Worm (Caenorhabditis elegans) whole organism, early embryonic: Measurements from ENCODE around the gene try-1.

Experiments
- B0310.2 ChIP-seq: sonication (generic microtip); optimal IDR thresholded peaks from 2 replicates; lab custom pipeline; 2016; ENCODE audit warnings: mild to moderate bottlenecking, missing genetic modification characterization, missing compliant biosample characterization
- F13C5.2 ChIP-seq: sonication (generic microtip); optimal IDR thresholded peaks from 2 replicates; lab custom pipeline; 2017; ENCODE audit warnings: mild to moderate bottlenecking, missing genetic modification characterization, inconsistent platforms, missing compliant biosample characterization
- aly-1 ChIP-seq: sonication (generic microtip); optimal IDR thresholded peaks from 2 replicates; lab custom pipeline; 2016; ENCODE audit warnings: missing genetic modification characterization, missing compliant biosample characterization
- ama-1 ChIP-seq: fragments of 150-350 bp; optimal IDR thresholded peaks from 2 replicates; lab custom pipeline; 2014
- ceh-13 ChIP-seq: fragments of 200-800 bp; sonication (Bioruptor generic); optimal IDR thresholded peaks from 2 replicates; lab custom pipeline; 2018; ENCODE audit warnings: mild to moderate bottlenecking, missing genetic modification characterization, missing compliant biosample characterization
- ceh-36 ChIP-seq: sonication (generic microtip); optimal IDR thresholded peaks from 2 replicates; lab custom pipeline; 2016; ENCODE audit warnings: missing genetic modification characterization, inconsistent platforms, missing compliant biosample characterization
- ets-7 ChIP-seq: sonication (generic microtip); optimal IDR thresholded peaks from 2 replicates; lab custom pipeline; 2016; ENCODE audit warnings: missing genotype, missing genetic modification characterization, missing compliant biosample characterization
- flt-1 ChIP-seq: fragments of 200-800 bp; sonication (Bioruptor generic); IDR thresholded peaks from 2 replicates; pipeline ENCODE4 v1.3.6; 2022; ENCODE audit warnings: missing genetic modification characterization, missing compliant biosample characterization
- hmbx-1 ChIP-seq: sonication (generic microtip); optimal IDR thresholded peaks from 2 replicates; lab custom pipeline; 2016; ENCODE audit warnings: mild to moderate bottlenecking, missing genetic modification characterization, missing compliant biosample characterization
- hmg-4 ChIP-seq: fragments of 200-800 bp; sonication (Bioruptor generic); optimal IDR thresholded peaks from 2 replicates; lab custom pipeline; 2018; ENCODE audit warnings: mild to moderate bottlenecking, missing genetic modification characterization, missing compliant biosample characterization
- hnd-1 ChIP-seq: sonication (generic microtip); optimal IDR thresholded peaks from 2 replicates; lab custom pipeline; 2016; ENCODE audit warnings: missing genetic modification characterization, missing compliant biosample characterization
- pes-1 ChIP-seq: fragments of 200-800 bp; sonication (Bioruptor generic); IDR thresholded peaks from 2 replicates; pipeline ENCODE4 v1.3.6; 2022; ENCODE audit warnings: missing genetic modification reagents, missing genetic modification characterization, missing compliant biosample characterization
- scrt-1 ChIP-seq: fragments of 200-800 bp; sonication (Bioruptor generic); IDR thresholded peaks from 2 replicates; pipeline ENCODE4 v1.3.6; 2022; ENCODE audit warnings: missing genetic modification characterization, missing compliant biosample characterization
- sea-1 ChIP-seq: fragments of 200-800 bp; sonication (Bioruptor generic); conservative IDR thresholded peaks from 2 replicates; pipeline ENCODE4 v1.3.6; 2022; ENCODE audit warnings: missing genetic modification characterization, missing compliant biosample characterization
- tbx-11 ChIP-seq: fragments of 200-800 bp; sonication (Bioruptor generic); IDR thresholded peaks from 2 replicates; pipeline ENCODE4 v1.3.6; 2022; ENCODE audit warnings: missing genetic modification characterization, missing compliant biosample characterization
- tbx-37 ChIP-seq: fragments of 200-800 bp; sonication (Bioruptor generic); conservative IDR thresholded peaks from 2 replicates; pipeline ENCODE4 v1.3.6; 2022; ENCODE audit warnings: missing genetic modification reagents, missing genetic modification characterization, missing compliant biosample characterization
- tra-4 ChIP-seq: sonication (generic microtip); optimal IDR thresholded peaks from 2 replicates; lab custom pipeline; 2017; ENCODE audit warnings: missing genetic modification characterization, missing compliant biosample characterization

Gene try-1

DNA sequence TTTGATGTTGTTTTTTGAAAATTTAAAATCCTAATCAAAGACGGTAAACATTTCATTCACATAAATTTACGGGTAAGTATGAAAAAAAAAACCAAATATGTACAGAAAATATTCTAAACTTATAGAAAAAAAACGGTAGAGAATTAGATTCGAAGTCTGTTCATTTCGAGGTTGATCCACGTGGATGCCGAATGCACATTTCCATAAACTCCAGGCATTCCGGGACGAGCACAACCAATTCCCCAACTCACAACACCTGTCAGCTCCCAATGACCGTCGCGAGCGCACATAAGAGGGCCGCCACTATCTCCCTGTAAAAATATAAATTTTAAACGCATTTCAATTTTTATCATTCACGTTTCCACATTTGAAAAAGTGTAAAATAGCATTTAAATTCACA lies 1.2 kb downstream of the try-1 start:
- TF ChIP-seq sea-1 (GFP tag; lab: Robert Waterston, UW): no peak
- no peak for TF ChIP-seq hmbx-1 (tag; lab: Kevin White, UChicago)
- TF ChIP-seq ceh-36 (tag; lab: Kevin White, UChicago): no peak
- no peak for TF ChIP-seq tbx-37 (GFP tag; lab: Robert Waterston, UW)
- no peak for TF ChIP-seq B0310.2 (tag; lab: Kevin White, UChicago)
- TF ChIP-seq pes-1 (GFP tag; lab: Robert Waterston, UW): no peak
- TF ChIP-seq aly-1: no peak
- no peak for TF ChIP-seq hmg-4 (GFP tag; lab: Kevin White, UChicago)
- TF ChIP-seq ama-1 (lab: Kevin White, UChicago): no peak
- TF ChIP-seq tbx-11 (GFP tag; lab: Robert Waterston, UW): no peak
- TF ChIP-seq scrt-1 (GFP tag; lab: Robert Waterston, UW): no peak
- TF ChIP-seq flt-1 (GFP tag; lab: Robert Waterston, UW): no peak
- no peak for TF ChIP-seq hnd-1 (tag; lab: Kevin White, UChicago)

DNA sequence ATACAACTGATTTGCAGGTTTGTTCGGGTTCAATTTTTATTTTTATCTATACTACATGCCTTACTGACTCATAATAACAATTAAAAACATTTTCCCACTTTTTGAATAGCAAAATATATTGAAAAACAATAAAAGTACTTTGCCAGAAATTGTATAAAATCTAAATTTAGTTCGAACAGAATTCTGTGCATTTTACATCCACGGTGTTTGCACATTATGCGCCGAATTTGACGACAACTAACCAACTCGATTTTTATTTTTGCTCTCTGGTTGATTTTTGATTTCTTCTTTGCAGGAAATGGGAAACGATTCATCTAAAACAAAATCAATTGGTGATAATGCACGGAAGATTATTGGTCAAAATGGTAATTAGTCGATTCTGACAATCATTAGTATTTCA lies 2.6 kb downstream of the try-1 start:
- no peak for TF ChIP-seq B0310.2 (tag; lab: Kevin White, UChicago)
- TF ChIP-seq ceh-13 (GFP tag; lab: Kevin White, UChicago): no peak
- TF ChIP-seq hnd-1 (tag; lab: Kevin White, UChicago): no peak
- TF ChIP-seq flt-1 (GFP tag; lab: Robert Waterston, UW): no peak
- no peak for TF ChIP-seq tbx-37 (GFP tag; lab: Robert Waterston, UW)
- no peak for TF ChIP-seq tra-4
- no peak for TF ChIP-seq pes-1 (GFP tag; lab: Robert Waterston, UW)
- no peak for TF ChIP-seq hmbx-1 (tag; lab: Kevin White, UChicago)
- no peak for TF ChIP-seq scrt-1 (GFP tag; lab: Robert Waterston, UW)
- TF ChIP-seq sea-1 (GFP tag; lab: Robert Waterston, UW): no peak
- no peak for TF ChIP-seq ceh-36 (tag; lab: Kevin White, UChicago)
- no peak for TF ChIP-seq ets-7 (tag; lab: Kevin White, UChicago)
- TF ChIP-seq tbx-11 (GFP tag; lab: Robert Waterston, UW): no peak
- TF ChIP-seq ama-1 (lab: Kevin White, UChicago): no peak

DNA sequence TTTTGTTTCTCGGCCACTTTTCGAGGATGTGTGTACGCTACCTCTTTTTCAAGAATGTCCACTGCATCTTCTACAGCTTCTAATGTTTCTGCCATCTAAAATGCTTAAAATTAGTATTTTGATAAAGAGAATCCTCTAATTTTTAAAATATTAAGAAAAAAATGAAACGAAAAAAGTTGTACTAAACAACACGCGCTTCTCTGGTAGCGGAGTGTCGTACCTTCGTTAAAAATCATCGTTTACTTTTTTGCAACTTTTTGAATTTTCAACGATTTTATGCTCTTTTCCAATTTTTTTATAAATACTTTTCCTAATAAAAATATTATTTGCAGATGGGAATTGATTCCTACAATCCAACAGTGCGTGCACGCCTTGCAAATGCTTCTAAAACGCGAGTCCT lies 3.6 kb downstream of the try-1 start, which contains the start of the genes gldi-11 and ZK546.2:
TSS of gene gldi-11 (minus strand) at position 95 of the 400 bp plus-strand sequence.
TSS of gene ZK546.2 (plus strand) at position 333 of the 400 bp plus-strand sequence.
- TF ChIP-seq tbx-11 (GFP tag; lab: Robert Waterston, UW): no peak

DNA sequence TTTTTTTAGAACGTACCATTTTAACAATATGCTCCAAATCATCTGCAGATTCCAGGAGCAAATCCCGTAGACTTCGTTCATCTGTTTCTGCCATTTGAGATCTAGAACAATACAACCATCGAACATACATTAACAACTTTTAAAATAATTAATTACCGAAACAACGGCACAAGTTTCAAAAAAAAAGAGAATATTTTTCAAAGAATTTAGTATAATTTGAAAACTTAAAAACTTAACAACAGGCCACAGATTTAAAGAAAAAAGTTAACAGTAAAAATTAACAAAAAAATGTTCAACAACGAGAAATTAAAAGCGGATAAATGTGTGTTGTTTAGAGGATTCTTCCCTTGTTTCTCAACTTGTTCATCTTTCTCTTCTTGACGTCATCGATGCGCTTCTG lies 5.5 kb downstream of the try-1 start, which contains the start of gene mdt-4:
TSS of gene mdt-4 (minus strand) at position 101 of the 400 bp plus-strand sequence.
- TF ChIP-seq ceh-13 (GFP tag; lab: Kevin White, UChicago) (no peak), scrt-1 (GFP tag; lab: Robert Waterston, UW) (no peak), F13C5.2 (no peak), ama-1 (lab: Kevin White, UChicago) (no peak), aly-1 (no peak), B0310.2 (tag; lab: Kevin White, UChicago) (no peak)

DNA sequence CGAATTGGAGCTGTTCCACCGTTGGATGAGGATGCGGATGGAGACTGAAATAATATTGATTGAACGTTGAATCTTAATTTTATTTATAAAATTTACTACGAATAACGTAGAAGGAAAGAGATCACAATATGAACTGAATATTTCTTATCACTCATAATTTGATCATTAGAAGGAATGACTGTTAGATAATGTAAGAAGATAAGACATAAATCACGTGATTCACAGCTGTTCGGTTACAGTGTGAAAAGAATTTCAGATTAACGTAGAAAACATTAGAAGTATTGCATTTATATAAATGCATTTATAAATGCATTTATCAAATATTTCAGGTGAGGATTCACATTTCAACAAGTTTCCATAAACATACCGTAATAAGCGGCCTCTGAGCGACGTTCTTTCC lies 6.5 kb downstream of the try-1 start:
- no peak for TF ChIP-seq aly-1
- no peak for TF ChIP-seq tbx-11 (GFP tag; lab: Robert Waterston, UW)
- no peak for TF ChIP-seq hmbx-1 (tag; lab: Kevin White, UChicago)
- TF ChIP-seq ets-7 (tag; lab: Kevin White, UChicago): no peak
- TF ChIP-seq ceh-36 (tag; lab: Kevin White, UChicago): no peak
- no peak for TF ChIP-seq B0310.2 (tag; lab: Kevin White, UChicago)
- TF ChIP-seq tra-4: no peak
- TF ChIP-seq ama-1 (lab: Kevin White, UChicago): no peak
- no peak for TF ChIP-seq scrt-1 (GFP tag; lab: Robert Waterston, UW)
- no peak for TF ChIP-seq F13C5.2
- TF ChIP-seq sea-1 (GFP tag; lab: Robert Waterston, UW): no peak
- no peak for TF ChIP-seq ceh-13 (GFP tag; lab: Kevin White, UChicago)
- no peak for TF ChIP-seq flt-1 (GFP tag; lab: Robert Waterston, UW)
- no peak for TF ChIP-seq hnd-1 (tag; lab: Kevin White, UChicago)
- TF ChIP-seq pes-1 (GFP tag; lab: Robert Waterston, UW): no peak
- TF ChIP-seq tbx-37 (GFP tag; lab: Robert Waterston, UW): no peak
- TF ChIP-seq hmg-4 (GFP tag; lab: Kevin White, UChicago): no peak

DNA sequence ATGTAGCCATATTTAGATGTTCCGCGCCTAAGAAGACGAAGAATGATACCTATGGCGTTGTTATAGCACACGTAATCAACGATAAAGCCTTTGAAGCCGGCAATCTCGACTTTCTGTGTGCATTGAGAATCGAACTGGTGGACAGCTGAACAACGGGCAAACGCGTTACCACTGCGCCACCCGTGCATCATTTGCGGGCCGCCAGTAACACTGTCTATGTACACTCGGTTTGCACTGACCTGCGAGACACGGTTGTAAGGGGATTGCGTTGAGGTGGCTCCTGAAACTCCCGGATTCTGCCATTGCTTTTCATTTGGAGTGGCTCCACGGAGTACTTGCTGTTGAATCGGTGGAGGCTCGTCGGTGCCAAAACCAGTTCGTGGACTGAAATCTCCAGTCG lies 6.9 kb downstream of the try-1 start:
- peak; percentile 79 for TF ChIP-seq ceh-13 (GFP tag; lab: Kevin White, UChicago)
- peak; percentile 89 for TF ChIP-seq ceh-36 (tag; lab: Kevin White, UChicago)
- peak; percentile 95 for TF ChIP-seq hmg-4 (GFP tag; lab: Kevin White, UChicago)
- TF ChIP-seq tbx-37 (GFP tag; lab: Robert Waterston, UW): peak; percentile 71
- peak; percentile 79 for TF ChIP-seq flt-1 (GFP tag; lab: Robert Waterston, UW)
- peak; percentile 74; the same call in 1 of the 2 replicates for TF ChIP-seq tbx-11 (GFP tag; lab: Robert Waterston, UW)
- TF ChIP-seq hnd-1 (tag; lab: Kevin White, UChicago): peak; percentile 47
- peak; percentile 83 for TF ChIP-seq B0310.2 (tag; lab: Kevin White, UChicago)
- TF ChIP-seq sea-1 (GFP tag; lab: Robert Waterston, UW): peak; percentile 79
- TF ChIP-seq hmbx-1 (tag; lab: Kevin White, UChicago): peak; percentile 58
- TF ChIP-seq aly-1: peak; percentile 87
- TF ChIP-seq ama-1 (lab: Kevin White, UChicago): peak; percentile 22
- peak; percentile 29 for TF ChIP-seq ets-7 (tag; lab: Kevin White, UChicago)
- TF ChIP-seq tra-4: no peak
- TF ChIP-seq F13C5.2: peak; percentile 68
- peak; percentile 90 for TF ChIP-seq pes-1 (GFP tag; lab: Robert Waterston, UW)
- TF ChIP-seq scrt-1 (GFP tag; lab: Robert Waterston, UW): peak; percentile 85
